Fruit fly (Drosophila melanogaster): ENCODE results near the gene CG32301.
A peak's percentile ranks its signal among the peaks of the same experiment; 100 is the strongest.

Gene CG32301

DNA sequence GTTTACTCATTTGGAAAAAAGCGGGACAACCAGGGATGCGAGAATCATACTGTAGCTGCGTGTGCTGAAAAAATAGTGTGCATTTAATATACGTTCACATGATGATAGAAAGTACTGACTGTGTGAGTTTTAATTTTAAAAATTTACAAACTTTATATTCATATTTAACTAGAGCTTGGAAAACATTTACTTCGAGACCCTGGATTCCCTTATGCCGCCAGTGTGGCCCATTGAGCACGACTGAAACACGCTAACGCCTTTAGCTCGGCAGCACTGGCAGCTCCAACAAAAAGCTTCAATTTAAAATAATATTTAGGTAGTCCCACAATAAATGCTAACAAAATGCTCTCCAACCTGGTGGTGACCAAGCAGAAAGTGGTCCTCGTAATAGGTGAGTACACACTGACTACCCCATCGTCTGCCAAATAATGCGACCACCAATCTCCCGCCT lies 13.2 kb downstream of the CG32301 start, which contains the start of the genes CG1275 and Elp5:
TSS of gene CG1275 (minus strand) at position 12 of the 451 bp plus-strand sequence.
TSS of gene Elp5 (plus strand) at position 45 of the 451 bp plus-strand sequence.
- TF ChIP-seq CG6808 (GFP tag; optimal IDR thresholded peaks at IDR 0.05) (peak; percentile 100), Gug (GFP tag; IDR thresholded peaks at IDR 0.05) (peak; percentile 99), fkh (GFP tag; optimal IDR thresholded peaks at IDR 0.05) (peak; percentile 97), achi (GFP tag; optimal IDR thresholded peaks at IDR 0.05) (peak; percentile 98), CG8119 (GFP tag; IDR thresholded peaks at IDR 0.05) (peak; percentile 99), CG34406 (GFP tag; optimal IDR thresholded peaks at IDR 0.05) (peak; percentile 98), svp (GFP tag) (peak; percentile 100), Ets21C (GFP tag; optimal IDR thresholded peaks at IDR 0.05) (peak; percentile 98), topi (GFP tag; optimal IDR thresholded peaks at IDR 0.05) (peak; percentile 98), CG3919 (GFP tag; optimal IDR thresholded peaks at IDR 0.05) (peak; percentile 98), Lpt (GFP tag; optimal IDR thresholded peaks at IDR 0.05) (peak; percentile 99), Sox102F (GFP tag; optimal IDR thresholded peaks at IDR 0.05) (peak; percentile 99), Blimp-1 (GFP tag; optimal IDR thresholded peaks at IDR 0.05) (peak; percentile 95), lz (GFP tag; optimal IDR thresholded peaks at IDR 0.05) (peak; percentile 99), CG9139 (GFP tag; optimal IDR thresholded peaks at IDR 0.05) (peak; percentile 97), CG10631 (GFP tag; optimal IDR thresholded peaks at IDR 0.05) (peak; percentile 99), CG6854 (GFP tag; optimal IDR thresholded peaks at IDR 0.05) (peak; percentile 95), CG6163 (GFP tag; IDR thresholded peaks at IDR 0.05) (peak; percentile 100), CG3032 (tag; optimal IDR thresholded peaks at IDR 0.05) (peak; percentile 99), salr (GFP tag; optimal IDR thresholded peaks at IDR 0.05) (peak; percentile 97 to 98), Met (GFP tag; optimal IDR thresholded peaks at IDR 0.05) (peak; percentile 99), Hr38 (GFP tag; optimal IDR thresholded peaks at IDR 0.05) (peak; percentile 88), fd59A (GFP tag; optimal IDR thresholded peaks at IDR 0.05) (peak; percentile 98), CG31627 (GFP tag; optimal IDR thresholded peaks at IDR 0.05) (peak; percentile 99), Eip75B (GFP tag; optimal IDR thresholded peaks at IDR 0.05) (peak; percentile 99), CG6276 (GFP tag; optimal IDR thresholded peaks at IDR 0.05) (peak; percentile 95), CG6792 (GFP tag; optimal IDR thresholded peaks at IDR 0.05) (peak; percentile 98), net (GFP tag; optimal IDR thresholded peaks at IDR 0.05) (peak; percentile 99), spab (GFP tag; optimal IDR thresholded peaks at IDR 0.05) (peak; percentile 95), fd85E (GFP tag; optimal IDR thresholded peaks at IDR 0.05) (peak; percentile 85), Smox (GFP tag; optimal IDR thresholded peaks at IDR 0.05) (peak; percentile 98), Hr39 (GFP tag; optimal IDR thresholded peaks at IDR 0.05) (peak; percentile 99), Eip93F (GFP tag; optimal IDR thresholded peaks at IDR 0.05) (peak; percentile 95), CG4318 (GFP tag; optimal IDR thresholded peaks at IDR 0.05) (peak; percentile 98), dac (GFP tag; optimal IDR thresholded peaks at IDR 0.05) (peak; percentile 98), acj6 (GFP tag; optimal IDR thresholded peaks at IDR 0.05) (peak; percentile 99), CG11902 (GFP tag; optimal IDR thresholded peaks at IDR 0.05) (peak; percentile 96), CG11762 (GFP tag; optimal IDR thresholded peaks at IDR 0.05; ENCODE audit: insufficient read depth) (peak; percentile 95), eg (GFP tag; IDR thresholded peaks at IDR 0.05) (peak; percentile 100), Eip78C (GFP tag) (peak; percentile 100), CG15336 (GFP tag; IDR thresholded peaks at IDR 0.05) (peak; percentile 99), Hr4 (GFP tag; optimal IDR thresholded peaks at IDR 0.05) (peak; percentile 99), cyc (GFP tag; optimal IDR thresholded peaks at IDR 0.05) (peak; percentile 98), dsx (GFP tag; optimal IDR thresholded peaks at IDR 0.05; ENCODE audit: poor library complexity, severe bottlenecking) (peak; percentile 97), pdm3 (GFP tag; optimal IDR thresholded peaks at IDR 0.05) (peak; percentile 99), ss (GFP tag; optimal IDR thresholded peaks at IDR 0.05) (peak; percentile 95 to 99), esn (GFP tag; optimal IDR thresholded peaks at IDR 0.05) (peak; percentile 99), CG1621 (tag; optimal IDR thresholded peaks at IDR 0.05) (peak; percentile 98), CG10669 (GFP tag; optimal IDR thresholded peaks at IDR 0.05) (peak; percentile 98), Sox15 (GFP tag; optimal IDR thresholded peaks at IDR 0.05) (peak; percentile 98), CG16779 (tag; optimal IDR thresholded peaks at IDR 0.05) (peak; percentile 94), CG8319 (GFP tag; optimal IDR thresholded peaks at IDR 0.05) (peak; percentile 98)
